Fruit fly (Drosophila melanogaster) whole organism, prepupa: ENCODE measurements around the gene Cad88C.
A peak's percentile ranks its signal among the peaks of the same experiment; 100 is the strongest.

Experiments
- CG10631 ChIP-seq: fragments of 200-800 bp; sonication (Bioruptor generic); optimal IDR thresholded peaks from 2 replicates; lab custom pipeline; 2016; ENCODE audit warnings: missing biosample characterization, missing genetic modification characterization
- CG16779 ChIP-seq: fragments of 200-800 bp; sonication (Bioruptor generic); optimal IDR thresholded peaks from 3 replicates; lab custom pipeline; 2017; ENCODE audit warnings: missing biosample characterization, mild to moderate bottlenecking, missing genetic modification characterization
- cyc ChIP-seq: fragments of 200-800 bp; sonication (Bioruptor generic); optimal IDR thresholded peaks from 3 replicates; lab custom pipeline; 2016; ENCODE audit warnings: missing biosample characterization, missing genetic modification characterization
- pdm3 ChIP-seq: fragments of 200-800 bp; sonication (Bioruptor generic); optimal IDR thresholded peaks from 3 replicates; lab custom pipeline; 2016; ENCODE audit warnings: missing biosample characterization, missing genetic modification characterization
- ss ChIP-seq, 2 experiments: fragments of 200-800 bp; sonication (Bioruptor generic); optimal IDR thresholded peaks; 2 replicates in 1 of 2; 3 replicates in 1 of 2; lab custom pipeline; 2017 to 2018; ENCODE audit warnings: mild to moderate bottlenecking in 2 of 2, missing biosample characterization in 2 of 2, missing genetic modification characterization in 2 of 2, moderate library complexity in 1 of 2

DNA sequence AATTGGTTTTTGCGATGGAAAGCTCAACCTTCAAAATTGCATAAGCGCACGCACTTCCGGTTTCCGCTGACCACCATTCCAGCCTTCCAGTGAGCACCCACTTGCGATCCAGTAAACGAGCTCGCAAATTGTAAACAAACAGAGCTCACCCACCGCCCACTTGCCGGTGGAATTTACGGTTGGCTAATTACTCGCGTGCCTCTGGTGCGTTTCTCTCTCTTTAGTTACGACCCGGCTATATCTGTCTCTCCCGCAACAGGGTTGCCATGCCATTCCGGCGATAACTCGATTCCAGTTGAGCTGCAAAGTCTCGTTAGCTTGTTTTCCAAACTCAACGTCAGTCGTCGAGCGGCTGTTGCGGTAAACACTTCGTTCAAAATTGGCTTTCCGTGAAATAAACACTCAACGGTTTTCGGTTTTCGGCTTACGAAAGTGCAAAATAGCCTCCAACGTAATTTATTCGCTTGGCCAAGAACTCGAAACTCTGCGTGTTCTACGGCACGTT lies at the start of gene Cad88C:
- peak in 1 of 2 experiments; percentile 10 for TF ChIP-seq ss (GFP tag; optimal IDR thresholded peaks at IDR 0.05; lab: Kevin White, UChicago)
- no peak for TF ChIP-seq CG16779 (tag; lab: Kevin White, UChicago)
- TF ChIP-seq pdm3, result no peak
- TF ChIP-seq cyc (GFP tag; lab: Kevin White, UChicago), result no peak
- no peak for TF ChIP-seq CG10631 (GFP tag; lab: Kevin White, UChicago)
